Fruit fly (Drosophila melanogaster) whole organism, embryonic: ENCODE data around the gene CG8564.

Experiments
- Asciz ChIP-seq: fragments of 200-800 bp; sonication (Bioruptor generic); optimal IDR thresholded peaks from 2 replicates; lab custom pipeline; 2017; ENCODE audit warnings: missing biosample characterization, mild to moderate bottlenecking, missing genetic modification characterization, missing genetic modification reagents
- Atf-2 ChIP-seq: fragments of 200-800 bp; sonication (Bioruptor generic); optimal IDR thresholded peaks from 2 replicates; lab custom pipeline; 2016; ENCODE audit warnings: missing biosample characterization, missing genetic modification characterization
- CG10147 ChIP-seq: fragments of 200-800 bp; sonication (Bioruptor generic); optimal IDR thresholded peaks from 2 replicates; lab custom pipeline; 2019; ENCODE audit warnings: missing biosample characterization, mild to moderate bottlenecking, missing genetic modification characterization, moderate library complexity
- CG10462 ChIP-seq: fragments of 200-800 bp; sonication (Bioruptor generic); optimal IDR thresholded peaks from 2 replicates; lab custom pipeline; 2016; ENCODE audit warnings: missing biosample characterization, missing genetic modification characterization
- CG12071 ChIP-seq: fragments of 200-800 bp; sonication (Bioruptor generic); optimal IDR thresholded peaks from 3 replicates; lab custom pipeline; 2018; ENCODE audit warnings: missing biosample characterization, mild to moderate bottlenecking, missing genetic modification characterization
- CG14014 ChIP-seq: fragments of 200-800 bp; sonication (Bioruptor generic); IDR thresholded peaks from 2 replicates; pipeline ENCODE4 v1.3.6; 2022; ENCODE audit warnings: missing biosample characterization, missing genetic modification characterization
- CG15269 ChIP-seq: fragments of 200-800 bp; sonication (Bioruptor generic); optimal IDR thresholded peaks from 2 replicates; lab custom pipeline; 2018; ENCODE audit warnings: missing biosample characterization, mild to moderate bottlenecking, missing genetic modification characterization, moderate library complexity
- CG2678 ChIP-seq: fragments of 200-800 bp; sonication (Bioruptor generic); optimal IDR thresholded peaks from 3 replicates; lab custom pipeline; 2019; ENCODE audit warnings: missing biosample characterization, mild to moderate bottlenecking, missing genetic modification characterization, moderate library complexity
- CG3065 ChIP-seq: fragments of 200-800 bp; sonication (Bioruptor generic); optimal IDR thresholded peaks from 2 replicates; lab custom pipeline; 2016; ENCODE audit warnings: missing biosample characterization, missing genetic modification characterization
- CG31365 ChIP-seq: fragments of 200-800 bp; sonication (Bioruptor generic); optimal IDR thresholded peaks from 2 replicates; lab custom pipeline; 2018; ENCODE audit warnings: missing biosample characterization, mild to moderate bottlenecking, missing genetic modification characterization
- CG32772 ChIP-seq: fragments of 200-800 bp; sonication (Bioruptor generic); IDR thresholded peaks from 2 replicates; pipeline ENCODE4 v1.3.6; 2022; ENCODE audit warnings: missing biosample characterization, missing genetic modification characterization
- CG33557 ChIP-seq: fragments of 200-800 bp; sonication (Bioruptor generic); optimal IDR thresholded peaks from 2 replicates; lab custom pipeline; 2019; ENCODE audit warnings: missing biosample characterization, mild to moderate bottlenecking, missing genetic modification characterization, moderate library complexity
- CG4707 ChIP-seq: fragments of 200-800 bp; sonication (Bioruptor generic); optimal IDR thresholded peaks from 2 replicates; lab custom pipeline; 2018; ENCODE audit warnings: missing biosample characterization, mild to moderate bottlenecking, missing genetic modification characterization, moderate library complexity
- CG5245 ChIP-seq: fragments of 200-800 bp; sonication (Bioruptor generic); optimal IDR thresholded peaks from 3 replicates; lab custom pipeline; 2016; ENCODE audit warnings: missing biosample characterization, missing genetic modification characterization
- CG7271 ChIP-seq: fragments of 200-800 bp; sonication (Bioruptor generic); optimal IDR thresholded peaks from 2 replicates; lab custom pipeline; 2018; ENCODE audit warnings: missing biosample characterization, mild to moderate bottlenecking, missing genetic modification characterization, moderate library complexity
- CG7357 ChIP-seq: fragments of 200-800 bp; sonication (Bioruptor generic); IDR thresholded peaks from 3 replicates; pipeline ENCODE4 v1.3.6; 2022; ENCODE audit warnings: missing biosample characterization, missing genetic modification characterization
- CG7786 ChIP-seq: fragments of 200-800 bp; sonication (Bioruptor generic); optimal IDR thresholded peaks from 2 replicates; lab custom pipeline; 2016; ENCODE audit warnings: missing biosample characterization, missing genetic modification characterization
- CG7928 ChIP-seq: fragments of 200-800 bp; sonication (Bioruptor generic); optimal IDR thresholded peaks from 2 replicates; lab custom pipeline; 2017; ENCODE audit warnings: missing biosample characterization, mild to moderate bottlenecking, missing genetic modification characterization
- CG9215 ChIP-seq: fragments of 200-800 bp; sonication (Bioruptor generic); IDR thresholded peaks from 2 replicates; pipeline ENCODE4 v1.3.6; 2022; ENCODE audit warnings: missing biosample characterization, missing genetic modification characterization
- CoRest ChIP-seq: fragments of 200-800 bp; sonication (Bioruptor generic); optimal IDR thresholded peaks from 3 replicates; lab custom pipeline; 2018; ENCODE audit warnings: missing biosample characterization, mild to moderate bottlenecking, missing genetic modification characterization, moderate library complexity
- Dek ChIP-seq: fragments of 200-800 bp; sonication (Bioruptor generic); optimal IDR thresholded peaks from 3 replicates; lab custom pipeline; 2019; ENCODE audit warnings: missing biosample characterization, mild to moderate bottlenecking, missing genetic modification characterization, moderate library complexity
- E2f1 ChIP-seq: fragments of 200-800 bp; sonication (Bioruptor generic); IDR thresholded peaks from 2 replicates; pipeline ENCODE4 v1.3.6; 2022; ENCODE audit warnings: missing biosample characterization, missing genetic modification characterization
- H15 ChIP-seq: fragments of 200-800 bp; sonication (Bioruptor generic); IDR thresholded peaks from 3 replicates; pipeline ENCODE4 v1.3.6; 2022; ENCODE audit warnings: missing biosample characterization, missing genetic modification characterization
- HLH54F ChIP-seq: fragments of 200-800 bp; sonication (Bioruptor generic); optimal IDR thresholded peaks from 3 replicates; lab custom pipeline; 2016; ENCODE audit warnings: missing biosample characterization, missing genetic modification characterization
- HmgD ChIP-seq: fragments of 200-800 bp; sonication (Bioruptor generic); optimal IDR thresholded peaks from 3 replicates; lab custom pipeline; 2016; ENCODE audit warnings: missing biosample characterization, missing genetic modification characterization
- Lpt ChIP-seq: fragments of >200 bp; optimal IDR thresholded peaks from 2 replicates; lab custom pipeline; 2018; ENCODE audit warnings: missing biosample characterization, missing genetic modification characterization
- MESR4 ChIP-seq: fragments of 200-800 bp; sonication (Bioruptor generic); optimal IDR thresholded peaks from 2 replicates; lab custom pipeline; 2018; ENCODE audit warnings: missing biosample characterization, mild to moderate bottlenecking, missing genetic modification characterization, moderate library complexity
- MTF-1 ChIP-seq: fragments of 200-800 bp; sonication (Bioruptor generic); optimal IDR thresholded peaks from 2 replicates; lab custom pipeline; 2018; ENCODE audit warnings: missing biosample characterization, mild to moderate bottlenecking, missing genetic modification characterization, borderline replicate concordance
- NFAT ChIP-seq: fragments of 200-800 bp; sonication (Bioruptor generic); IDR thresholded peaks from 2 replicates; pipeline ENCODE4 v1.3.6; 2022; ENCODE audit warnings: missing biosample characterization, missing genetic modification characterization
- Opbp ChIP-seq: fragments of 200-800 bp; sonication (Bioruptor generic); IDR thresholded peaks from 3 replicates; pipeline ENCODE4 v1.3.6; 2022; ENCODE audit warnings: missing biosample characterization, missing genetic modification characterization; ENCODE audit not compliant: partially characterized antibody
- Rx ChIP-seq: fragments of 200-800 bp; sonication (Bioruptor generic); IDR thresholded peaks from 2 replicates; pipeline ENCODE4 v1.3.6; 2022; ENCODE audit warnings: missing biosample characterization, missing genetic modification characterization
- Xbp1 ChIP-seq: fragments of 200-800 bp; sonication (Bioruptor generic); optimal IDR thresholded peaks from 3 replicates; lab custom pipeline; 2016; ENCODE audit warnings: missing biosample characterization, mild to moderate bottlenecking, missing genetic modification characterization
- Xrp1 ChIP-seq: fragments of 200-800 bp; sonication (Bioruptor generic); IDR thresholded peaks from 2 replicates; pipeline ENCODE4 v1.3.6; 2022; ENCODE audit warnings: missing biosample characterization, missing genetic modification characterization
- caup ChIP-seq: fragments of 200-800 bp; sonication (Bioruptor generic); optimal IDR thresholded peaks from 3 replicates; lab custom pipeline; 2017; ENCODE audit warnings: missing biosample characterization, mild to moderate bottlenecking, missing genetic modification characterization, moderate library complexity; ENCODE audit not compliant: severe bottlenecking
- chinmo ChIP-seq: fragments of 200-800 bp; sonication (Bioruptor generic); IDR thresholded peaks from 4 replicates; pipeline ENCODE4 v1.3.6; 2022; ENCODE audit warnings: missing biosample characterization, missing genetic modification characterization; ENCODE audit not compliant: partially characterized antibody
- dysf ChIP-seq: fragments of 200-800 bp; sonication (Bioruptor generic); IDR thresholded peaks from 3 replicates; pipeline ENCODE4 v1.3.6; 2022; ENCODE audit warnings: missing biosample characterization, missing genetic modification characterization
- gcm ChIP-seq: fragments of 200-800 bp; sonication (Bioruptor generic); optimal IDR thresholded peaks from 2 replicates; lab custom pipeline; 2019; ENCODE audit warnings: missing biosample characterization, mild to moderate bottlenecking, missing genetic modification characterization, moderate library complexity
- gro ChIP-seq: fragments of 200-800 bp; sonication (Bioruptor generic); optimal IDR thresholded peaks from 2 replicates; lab custom pipeline; 2016; ENCODE audit warnings: missing biosample characterization, missing genetic modification characterization
- her ChIP-seq: fragments of 200-800 bp; sonication (Bioruptor generic); optimal IDR thresholded peaks from 2 replicates; lab custom pipeline; 2016; ENCODE audit warnings: missing biosample characterization, missing genetic modification characterization
- hkb ChIP-seq, 2 experiments: fragments of 200-800 bp in 1 of 2; fragments of >200 bp in 1 of 2; sonication (Bioruptor generic) in 1 of 2; IDR thresholded peaks in 1 of 2; optimal IDR thresholded peaks in 1 of 2; 2 replicates each; pipeline versions ENCODE4 v1.3.6 to Lab custom; 2017 to 2022; ENCODE audit warnings: missing biosample characterization in 1 of 2, missing genetic modification characterization in 1 of 2
- kni ChIP-seq: fragments of 200-800 bp; sonication (Bioruptor generic); optimal IDR thresholded peaks from 3 replicates; lab custom pipeline; 2017; ENCODE audit warnings: mild to moderate bottlenecking, missing biosample characterization, missing genetic modification reagents, missing genetic modification characterization
- nom ChIP-seq: fragments of 200-800 bp; sonication (Bioruptor generic); optimal IDR thresholded peaks from 2 replicates; lab custom pipeline; 2017; ENCODE audit warnings: missing biosample characterization, missing genetic modification characterization, mild to moderate bottlenecking, moderate library complexity, missing genetic modification reagents
- pb ChIP-seq: fragments of 200-800 bp; sonication (Bioruptor generic); optimal IDR thresholded peaks from 3 replicates; lab custom pipeline; 2016; ENCODE audit warnings: missing biosample characterization, missing genetic modification characterization
- sc ChIP-seq, 3 experiments: fragments of >200 bp in 2 of 3; fragments of 200-800 bp in 1 of 3; sonication (Bioruptor generic) in 1 of 3; optimal IDR thresholded peaks; 2 replicates in 2 of 3; 3 replicates in 1 of 3; lab custom pipeline; 2017; ENCODE audit warnings: mild to moderate bottlenecking in 1 of 3, missing biosample characterization in 1 of 3, missing genetic modification characterization in 1 of 3, missing genetic modification reagents in 1 of 3
- sens-2 ChIP-seq: fragments of 200-800 bp; sonication (Bioruptor generic); IDR thresholded peaks from 2 replicates; pipeline ENCODE4 v1.3.6; 2022; ENCODE audit warnings: missing biosample characterization, missing genetic modification characterization
- sob ChIP-seq: fragments of 200-800 bp; sonication (Bioruptor generic); IDR thresholded peaks from 2 replicates; pipeline ENCODE4 v1.3.6; 2022; ENCODE audit warnings: missing biosample characterization, missing genetic modification characterization
- tx ChIP-seq: fragments of 200-800 bp; sonication (Bioruptor generic); optimal IDR thresholded peaks from 2 replicates; lab custom pipeline; 2016; ENCODE audit warnings: missing biosample characterization, missing genetic modification characterization

The CG8564 gene

dm6 chr3L:7359827-7360323 is 27.8 kb downstream of the CG8564 start, which contains the start of gene pst (continued):
- peak; percentile 44; the same call in 1 of the 2 replicates for TF ChIP-seq NFAT (GFP tag; lab: Robert Waterston, UW)
- no peak for TF ChIP-seq hkb (optimal IDR thresholded peaks at IDR 0.05; lab: Kevin White, UChicago)
- TF ChIP-seq hkb (GFP tag; IDR thresholded peaks at IDR 0.05; lab: Robert Waterston, UW), result peak; percentile 57; the same call in 1 of the 2 replicates
- no peak for TF ChIP-seq CG31365 (tag; lab: Kevin White, UChicago)
- no peak for TF ChIP-seq Xbp1 (GFP tag; lab: Kevin White, UChicago)
- 0 out of 3 replicates have a peak, but pooled peaks have one; percentile 44 for TF ChIP-seq H15 (GFP tag; lab: Robert Waterston, UW)
- peak; percentile 60 for TF ChIP-seq HmgD (GFP tag; lab: Kevin White, UChicago)
- peak; percentile 48 for TF ChIP-seq her (GFP tag; lab: Kevin White, UChicago)
- TF ChIP-seq CG10462 (GFP tag; lab: Kevin White, UChicago), result no peak
- no peak for TF ChIP-seq pb (GFP tag; lab: Kevin White, UChicago)
- 0 out of 3 replicates have a peak, but pooled peaks have one; percentile 26 for TF ChIP-seq dysf
- no peak for TF ChIP-seq CG3065
- TF ChIP-seq CoRest (tag; lab: Kevin White, UChicago), result peak; percentile 67
- peak; percentile 23 for TF ChIP-seq kni (GFP tag; lab: Kevin White, UChicago)
- peak; percentile 33 for TF ChIP-seq MESR4 (GFP tag; lab: Kevin White, UChicago)
- TF ChIP-seq CG7786 (GFP tag; lab: Kevin White, UChicago), result peak; percentile 20
- peak; percentile 21 for TF ChIP-seq Asciz (GFP tag; lab: Kevin White, UChicago)
- TF ChIP-seq HLH54F (GFP tag; lab: Kevin White, UChicago), result peak; percentile 29
- no peak for TF ChIP-seq CG14014 (GFP tag; lab: Robert Waterston, UW)
- no peak for TF ChIP-seq Xrp1 (GFP tag; lab: Robert Waterston, UW)
- peak; percentile 40; the same call in 1 of the 2 replicates for TF ChIP-seq sob (GFP tag; lab: Robert Waterston, UW)
- no peak for TF ChIP-seq CG9215
- TF ChIP-seq Rx, result no peak
- TF ChIP-seq nom (GFP tag; lab: Kevin White, UChicago), result peak; percentile 43
- TF ChIP-seq Dek (tag; lab: Kevin White, UChicago), result peak; percentile 35
- peak; percentile 68 for TF ChIP-seq CG15269 (tag; lab: Kevin White, UChicago)
- TF ChIP-seq sc (optimal IDR thresholded peaks at IDR 0.05; lab: Kevin White, UChicago), result no peak
- no peak for TF ChIP-seq sc (GFP tag; optimal IDR thresholded peaks at IDR 0.05; lab: Kevin White, UChicago)
- no peak for TF ChIP-seq gcm (GFP tag; lab: Kevin White, UChicago)
- no peak for TF ChIP-seq CG32772 (GFP tag; lab: Robert Waterston, UW)
- TF ChIP-seq chinmo (GFP tag; lab: Robert Waterston, UW), result peak; percentile 53; the same call in 2 of the 4 replicates
- TF ChIP-seq CG7928 (GFP tag; lab: Kevin White, UChicago), result peak; percentile 66
- TF ChIP-seq Opbp (GFP tag; lab: Robert Waterston, UW), result 0 out of 3 replicates have a peak, but pooled peaks have one; percentile 53
- peak; percentile 14 for TF ChIP-seq Atf-2 (GFP tag; lab: Kevin White, UChicago)
- TF ChIP-seq CG7271 (tag; lab: Kevin White, UChicago), result no peak
- TF ChIP-seq CG33557 (GFP tag; lab: Kevin White, UChicago), result no peak

dm6 chr3L:7356386-7357117 is 31.2 kb downstream of the CG8564 start, which contains the start of gene CTCF:
Gene CTCF (minus strand): TSS chr3L:7356713.
- peak; percentile 46 for TF ChIP-seq gro (GFP tag; lab: Kevin White, UChicago)
- TF ChIP-seq Xrp1 (GFP tag; lab: Robert Waterston, UW), result peak; percentile 33
- TF ChIP-seq CG4707 (GFP tag; lab: Kevin White, UChicago), result no peak
- TF ChIP-seq CG5245 (GFP tag; lab: Kevin White, UChicago), result peak; percentile 44
- TF ChIP-seq CG2678 (tag; lab: Kevin White, UChicago), result no peak
- no peak for TF ChIP-seq CG7357
- peak; percentile 23 for TF ChIP-seq caup (GFP tag; lab: Kevin White, UChicago)
- no peak for TF ChIP-seq tx (GFP tag; lab: Kevin White, UChicago)
- TF ChIP-seq CG10147, result peak; percentile 32
- TF ChIP-seq MTF-1 (GFP tag; lab: Kevin White, UChicago), result no peak
- TF ChIP-seq Opbp (GFP tag; lab: Robert Waterston, UW), result no peak; the same call in 1 of the 3 replicates
- no peak for TF ChIP-seq Lpt (GFP tag; lab: Kevin White, UChicago)
- TF ChIP-seq sens-2 (GFP tag; lab: Robert Waterston, UW), result no peak
- no peak for TF ChIP-seq CG12071 (GFP tag; lab: Kevin White, UChicago)
- 0 out of 2 replicates have a peak, but pooled peaks have one; percentile 7 for TF ChIP-seq E2f1 (GFP tag; lab: Robert Waterston, UW)
